Worm (Caenorhabditis elegans) whole organism, mixed stage, embryonic: ENCODE results near the gene agt-2.

Experiments used
- elt-1 ChIP-seq: sonication (generic microtip); optimal IDR thresholded peaks from 2 replicates; lab custom pipeline; 2017; ENCODE audit warnings: missing genetic modification characterization, mild to moderate bottlenecking, missing compliant biosample characterization, antibody characterized with exemption, moderate library complexity, borderline replicate concordance; ENCODE audit not compliant: insufficient read depth
- lin-13 ChIP-seq: fragments of 150-350 bp; optimal IDR thresholded peaks from 2 replicates; lab custom pipeline; 2014; ENCODE audit warnings: missing biosample characterization, missing genetic modification characterization
- lsy-2 ChIP-seq: fragments of 150-350 bp; optimal IDR thresholded peaks from 2 replicates; lab custom pipeline; 2014; ENCODE audit warnings: missing biosample characterization, missing genetic modification characterization

ce11 chrII:5355384-5355783, 18.2 kb downstream of the agt-2 start, which contains the start of gene srg-69:
- no peak for TF ChIP-seq elt-1 (tag; lab: Kevin White, UChicago)
- no peak for TF ChIP-seq lsy-2 (tag; lab: Kevin White, UChicago)
- no peak for TF ChIP-seq lin-13 (tag; lab: Kevin White, UChicago)
